Worm (Caenorhabditis elegans) whole organism, midembryonic: ENCODE results near the gene ptr-3.
A peak's percentile ranks its signal among the peaks of the same experiment; 100 is the strongest.

Experiments
- T22C8.4 ChIP-seq: fragments of 200-800 bp; sonication (Bioruptor generic); IDR thresholded peaks from 2 replicates; pipeline ENCODE4 v1.3.6; 2022; ENCODE audit warnings: missing genetic modification characterization, missing compliant biosample characterization
- cog-1 ChIP-seq: sonication (generic microtip); optimal IDR thresholded peaks from 2 replicates; lab custom pipeline; 2016; ENCODE audit warnings: missing genetic modification characterization, missing compliant biosample characterization
- flt-1 ChIP-seq: fragments of 200-800 bp; sonication (Bioruptor generic); IDR thresholded peaks from 2 replicates; pipeline ENCODE4 v1.3.6; 2022; ENCODE audit warnings: missing genetic modification characterization, missing compliant biosample characterization
- klf-2 ChIP-seq: fragments of 200-800 bp; sonication (Bioruptor generic); conservative IDR thresholded peaks from 2 replicates; pipeline ENCODE4 v1.3.6; 2022; ENCODE audit warnings: missing genetic modification reagents, missing genetic modification characterization, missing compliant biosample characterization
- med-1 ChIP-seq: sonication (generic microtip); optimal IDR thresholded peaks from 2 replicates; lab custom pipeline; 2017; ENCODE audit warnings: missing genetic modification characterization, mild to moderate bottlenecking, missing compliant biosample characterization, antibody characterized with exemption, missing genetic modification reagents; ENCODE audit not compliant: insufficient read depth
- ref-1 ChIP-seq: fragments of 200-800 bp; sonication (Bioruptor generic); conservative IDR thresholded peaks from 2 replicates; pipeline ENCODE4 v1.3.6; 2022; ENCODE audit warnings: missing genetic modification reagents, missing genetic modification characterization, missing compliant biosample characterization
- tab-1 ChIP-seq: fragments of 200-800 bp; sonication (Bioruptor generic); IDR thresholded peaks from 2 replicates; pipeline ENCODE4 v1.3.6; 2022; ENCODE audit warnings: missing genetic modification characterization, missing compliant biosample characterization
- ztf-23 ChIP-seq: fragments of 200-800 bp; sonication (Bioruptor generic); IDR thresholded peaks from 2 replicates; pipeline ENCODE4 v1.3.6; 2022; ENCODE audit warnings: missing genetic modification reagents, missing genetic modification characterization, missing compliant biosample characterization
- ztf-29 ChIP-seq: fragments of 200-800 bp; sonication (Bioruptor generic); IDR thresholded peaks from 2 replicates; pipeline ENCODE4 v1.3.6; 2022; ENCODE audit warnings: missing genetic modification reagents, missing genetic modification characterization, missing compliant biosample characterization

Gene ptr-3

ce11 chrII:354494-354893 is 12.9 kb downstream of the ptr-3 start:
- TF ChIP-seq med-1 (GFP tag; lab: Kevin White, UChicago): no peak
- TF ChIP-seq ztf-29 (GFP tag; lab: Robert Waterston, UW): no peak
- TF ChIP-seq T22C8.4 (GFP tag; lab: Robert Waterston, UW): no peak
- TF ChIP-seq cog-1 (tag; lab: Kevin White, UChicago): no peak
- no peak for TF ChIP-seq tab-1 (GFP tag; lab: Robert Waterston, UW)
- TF ChIP-seq flt-1: no peak
- TF ChIP-seq ref-1: no peak
- no peak for TF ChIP-seq ztf-23 (GFP tag; lab: Robert Waterston, UW)
- no peak for TF ChIP-seq klf-2 (GFP tag; lab: Robert Waterston, UW)

DNA sequence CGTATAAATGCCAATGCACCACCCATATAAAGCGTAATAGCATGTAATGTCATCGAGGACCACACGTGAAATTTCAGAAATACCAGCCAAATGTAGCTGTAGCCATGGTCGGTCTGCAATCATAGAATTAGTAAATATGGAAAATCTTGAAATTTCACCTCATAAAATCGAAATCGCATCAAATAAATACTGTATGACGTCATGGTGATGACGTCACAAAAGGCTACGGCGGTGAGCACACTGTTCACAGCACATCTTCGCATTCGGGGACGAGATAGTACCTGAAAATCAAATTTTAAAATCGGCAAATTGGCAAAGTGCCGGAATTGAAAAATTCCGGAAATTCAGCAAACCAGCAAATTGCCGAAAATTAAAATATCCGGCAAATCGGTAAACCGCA is 17.6 kb downstream of the ptr-3 start:
- no peak for TF ChIP-seq klf-2 (GFP tag; lab: Robert Waterston, UW)
- no peak for TF ChIP-seq flt-1
- TF ChIP-seq ztf-29 (GFP tag; lab: Robert Waterston, UW): no peak
- no peak for TF ChIP-seq med-1 (GFP tag; lab: Kevin White, UChicago)
- no peak for TF ChIP-seq cog-1 (tag; lab: Kevin White, UChicago)
- TF ChIP-seq T22C8.4 (GFP tag; lab: Robert Waterston, UW): no peak

- TF ChIP-seq flt-1 (no peak), T22C8.4 (GFP tag; lab: Robert Waterston, UW) (0 out of 2 replicates have a peak, but pooled peaks have one; percentile 0)
Observed at ce11 chrII:347734-348133, 19.6 kb downstream of the ptr-3 start, which contains the start of gene D1069.3. TSS of gene D1069.3 (minus strand) at chrII:347891.

- TF ChIP-seq T22C8.4 (GFP tag; lab: Robert Waterston, UW) (no peak), klf-2 (GFP tag; lab: Robert Waterston, UW) (no peak), flt-1 (no peak), tab-1 (GFP tag; lab: Robert Waterston, UW) (no peak), ztf-23 (GFP tag; lab: Robert Waterston, UW) (no peak), ref-1 (no peak)
Observed at ce11 chrII:341282-341681, 26.1 kb downstream of the ptr-3 start.

ce11 chrII:340714-341113 is 26.6 kb downstream of the ptr-3 start:
- TF ChIP-seq med-1 (GFP tag; lab: Kevin White, UChicago) (no peak), ztf-23 (GFP tag; lab: Robert Waterston, UW) (no peak), cog-1 (tag; lab: Kevin White, UChicago) (no peak), flt-1 (no peak), tab-1 (GFP tag; lab: Robert Waterston, UW) (no peak), T22C8.4 (GFP tag; lab: Robert Waterston, UW) (no peak)

DNA sequence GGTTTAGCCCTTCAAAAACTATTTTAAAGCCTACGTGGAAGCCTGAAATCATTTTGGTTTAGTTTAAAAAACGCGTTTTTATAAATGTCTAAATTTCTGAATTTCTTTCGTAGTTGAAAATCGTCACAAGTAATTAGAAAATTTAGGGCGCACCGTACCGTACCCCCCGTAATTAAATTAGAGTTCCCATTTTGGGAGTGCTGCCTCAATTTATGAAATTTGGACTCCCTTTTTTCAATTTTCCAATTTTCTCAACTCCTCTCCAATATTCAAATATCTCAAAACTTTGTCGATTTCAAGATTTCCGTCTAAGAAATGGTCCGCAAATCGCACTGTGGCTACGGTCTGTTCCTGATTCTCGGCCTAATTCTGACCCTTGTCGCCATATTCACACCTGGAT is 27.1 kb downstream of the ptr-3 start, which contains the start of gene clc-31:
clc-31 (plus strand) TSS at position 301 of the 400 bp plus-strand sequence.
- TF ChIP-seq flt-1 (no peak), ref-1 (no peak), T22C8.4 (GFP tag; lab: Robert Waterston, UW) (no peak), klf-2 (GFP tag; lab: Robert Waterston, UW) (no peak), ztf-29 (GFP tag; lab: Robert Waterston, UW) (no peak), ztf-23 (GFP tag; lab: Robert Waterston, UW) (no peak), med-1 (GFP tag; lab: Kevin White, UChicago) (no peak), tab-1 (GFP tag; lab: Robert Waterston, UW) (no peak), cog-1 (tag; lab: Kevin White, UChicago) (no peak)

DNA sequence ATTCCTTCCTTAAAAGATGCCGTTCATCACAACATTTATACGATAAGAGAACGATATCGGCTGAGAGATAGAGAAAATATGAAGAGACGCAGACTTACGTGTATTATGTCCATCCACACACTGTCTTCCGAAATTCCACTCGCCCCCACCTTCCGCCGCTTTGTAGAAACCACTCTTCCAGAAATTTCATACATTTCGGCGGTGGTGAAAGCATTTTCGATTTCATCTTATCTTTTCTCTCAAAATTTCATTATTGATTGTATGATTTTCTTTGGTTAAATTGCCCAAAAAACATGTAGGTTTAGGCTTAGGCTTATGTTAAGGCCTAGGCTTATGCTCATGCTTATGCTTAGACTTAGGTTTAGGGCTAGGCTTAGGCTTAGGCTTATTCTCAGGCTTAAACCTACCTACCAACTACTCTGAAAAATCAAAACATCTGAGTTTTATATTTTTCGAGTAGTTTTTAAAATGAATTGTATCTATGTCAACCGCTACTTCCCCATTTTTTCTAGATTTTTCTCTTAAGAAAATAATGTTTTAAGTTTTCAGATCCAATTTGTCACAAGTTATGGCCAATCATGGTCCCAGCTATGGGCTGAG is 30.0 kb downstream of the ptr-3 start, which contains the start of gene cpn-2:
cpn-2 (plus strand) TSS at position 550 of the 600 bp plus-strand sequence.
- no peak for TF ChIP-seq flt-1
- no peak for TF ChIP-seq tab-1 (GFP tag; lab: Robert Waterston, UW)
- TF ChIP-seq klf-2 (GFP tag; lab: Robert Waterston, UW): no peak
- no peak for TF ChIP-seq ztf-29 (GFP tag; lab: Robert Waterston, UW)
- TF ChIP-seq med-1 (GFP tag; lab: Kevin White, UChicago): no peak
- TF ChIP-seq ref-1: no peak
- no peak for TF ChIP-seq T22C8.4 (GFP tag; lab: Robert Waterston, UW)
- TF ChIP-seq cog-1 (tag; lab: Kevin White, UChicago): no peak
- no peak for TF ChIP-seq ztf-23 (GFP tag; lab: Robert Waterston, UW)

- TF ChIP-seq med-1 (GFP tag; lab: Kevin White, UChicago) (no peak), T22C8.4 (GFP tag; lab: Robert Waterston, UW) (no peak), cog-1 (tag; lab: Kevin White, UChicago) (no peak), tab-1 (GFP tag; lab: Robert Waterston, UW) (no peak), klf-2 (GFP tag; lab: Robert Waterston, UW) (no peak), ref-1 (no peak), ztf-23 (GFP tag; lab: Robert Waterston, UW) (no peak), flt-1 (no peak), ztf-29 (GFP tag; lab: Robert Waterston, UW) (no peak)
Observed at ce11 chrII:334828-335227, 32.5 kb downstream of the ptr-3 start.

DNA sequence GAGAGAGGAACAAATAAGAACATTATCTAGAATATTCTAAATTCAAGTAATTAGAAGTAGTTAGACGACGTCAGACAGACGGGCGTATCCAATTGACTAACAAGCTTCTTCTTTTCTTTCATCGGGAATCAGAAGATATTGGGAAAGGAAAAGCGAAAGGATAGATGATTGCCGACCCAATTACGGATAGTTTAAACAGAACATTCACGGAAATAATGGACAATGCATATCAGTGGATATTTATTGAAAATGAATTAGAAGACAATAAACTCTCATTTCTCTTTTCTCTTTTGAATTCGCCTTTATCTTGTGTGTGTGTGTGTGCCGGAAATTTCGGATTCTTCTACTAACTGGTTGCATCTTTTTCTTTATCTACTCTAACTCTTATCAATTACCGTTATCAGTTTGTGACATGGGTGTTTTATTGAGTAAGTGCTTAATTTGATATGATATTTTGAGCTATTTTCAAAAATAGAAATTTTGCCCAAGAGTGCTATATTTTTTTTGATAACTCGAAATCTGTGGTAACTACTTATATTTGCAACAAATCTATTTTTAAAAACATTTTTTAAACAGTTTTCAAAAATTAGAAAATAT is 33.4 kb downstream of the ptr-3 start:
- TF ChIP-seq ref-1: no peak
- TF ChIP-seq klf-2 (GFP tag; lab: Robert Waterston, UW): no peak
- no peak for TF ChIP-seq T22C8.4 (GFP tag; lab: Robert Waterston, UW)
- TF ChIP-seq cog-1 (tag; lab: Kevin White, UChicago): no peak
- TF ChIP-seq tab-1 (GFP tag; lab: Robert Waterston, UW): no peak
- TF ChIP-seq flt-1: no peak
- no peak for TF ChIP-seq med-1 (GFP tag; lab: Kevin White, UChicago)
- TF ChIP-seq ztf-23 (GFP tag; lab: Robert Waterston, UW): no peak
- no peak for TF ChIP-seq ztf-29 (GFP tag; lab: Robert Waterston, UW)
